Worm (Caenorhabditis elegans) whole organism, L4 larva: Measurements from ENCODE around the gene ins-12.
A peak's percentile ranks its signal among the peaks of the same experiment; 100 is the strongest.

Experiments used
- F37D6.2 ChIP-seq: sonication (generic microtip); optimal IDR thresholded peaks from 2 replicates; lab custom pipeline; 2016; ENCODE audit warnings: mild to moderate bottlenecking, missing genetic modification characterization, missing compliant biosample characterization
- F44E2.7 ChIP-seq: fragments of 200-800 bp; sonication (Bioruptor generic); IDR thresholded peaks from 2 replicates; pipeline ENCODE4 v2.1.2; 2022; ENCODE audit warnings: missing genetic modification characterization, missing compliant biosample characterization
- T20F7.1 ChIP-seq: fragments of 200-800 bp; sonication (Bioruptor generic); optimal IDR thresholded peaks from 2 replicates; lab custom pipeline; 2018; ENCODE audit warnings: mild to moderate bottlenecking, missing genetic modification characterization, missing compliant biosample characterization
- Y75B8A.6 ChIP-seq: fragments of 200-800 bp; sonication (Bioruptor generic); IDR thresholded peaks from 2 replicates; pipeline ENCODE4 v1.3.6; 2022; ENCODE audit warnings: missing genetic modification reagents, missing genetic modification characterization, missing compliant biosample characterization
- aha-1 ChIP-seq: fragments of 150-350 bp; peaks from one replicate; lab custom pipeline; 2014; ENCODE audit warnings: missing biosample characterization, missing genetic modification characterization
- ceh-20 ChIP-seq: fragments of 200-800 bp; sonication (Bioruptor generic); IDR thresholded peaks from 2 replicates; pipeline ENCODE4 v1.3.6; 2022; ENCODE audit warnings: missing genetic modification reagents, missing genetic modification characterization, missing compliant biosample characterization
- daf-12 ChIP-seq: fragments of 150-350 bp; optimal IDR thresholded peaks from 2 replicates; lab custom pipeline; 2014; ENCODE audit warnings: missing biosample characterization, missing genetic modification reagents, missing genetic modification characterization
- daf-16 ChIP-seq, 3 experiments: sonication (generic microtip); optimal IDR thresholded peaks; 2 replicates each; lab custom pipeline; 2016 to 2017; ENCODE audit warnings: missing genetic modification characterization in 3 of 3, missing genetic modification reagents in 3 of 3, mild to moderate bottlenecking in 2 of 3, missing compliant biosample characterization in 2 of 3, missing biosample characterization in 1 of 3, moderate library complexity in 1 of 3
- daf-19 ChIP-seq: fragments of 200-800 bp; sonication (Bioruptor generic); conservative IDR thresholded peaks from 2 replicates; pipeline ENCODE4 v1.3.6; 2022; ENCODE audit warnings: missing genetic modification characterization, missing compliant biosample characterization
- daf-8 ChIP-seq: fragments of 200-800 bp; sonication (Bioruptor generic); IDR thresholded peaks from 2 replicates; pipeline ENCODE4 v1.3.6; 2022; ENCODE audit warnings: missing genetic modification characterization, missing compliant biosample characterization
- dmd-6 ChIP-seq: fragments of 200-800 bp; sonication (Bioruptor generic); IDR thresholded peaks from 2 replicates; pipeline ENCODE4 v1.3.6; 2022; ENCODE audit warnings: missing genetic modification reagents, missing genetic modification characterization, missing compliant biosample characterization
- dmd-9 ChIP-seq: fragments of 200-800 bp; sonication (Bioruptor generic); IDR thresholded peaks from 2 replicates; pipeline ENCODE4 v1.3.6; 2022; ENCODE audit warnings: missing genetic modification reagents, missing genetic modification characterization, missing compliant biosample characterization
- dpl-1 ChIP-seq: fragments of 150-350 bp; optimal IDR thresholded peaks from 2 replicates; lab custom pipeline; 2014; ENCODE audit warnings: missing biosample characterization, missing genetic modification reagents, missing genetic modification characterization
- duxl-1 ChIP-seq: sonication (generic microtip); optimal IDR thresholded peaks from 2 replicates; lab custom pipeline; 2016; ENCODE audit warnings: mild to moderate bottlenecking, missing genetic modification characterization, moderate library complexity, missing compliant biosample characterization; ENCODE audit not compliant: poor library complexity
- dve-1 ChIP-seq: sonication (generic microtip); optimal IDR thresholded peaks from 2 replicates; lab custom pipeline; 2017; ENCODE audit warnings: antibody characterized with exemption, mild to moderate bottlenecking, missing genetic modification characterization, missing compliant biosample characterization; ENCODE audit not compliant: insufficient read depth
- fkh-10 ChIP-seq: fragments of 150-350 bp; optimal IDR thresholded peaks from 2 replicates; lab custom pipeline; 2014; ENCODE audit warnings: missing biosample characterization, missing genetic modification reagents, missing genetic modification characterization
- gei-8 ChIP-seq: fragments of 200-800 bp; sonication (Bioruptor generic); optimal IDR thresholded peaks from 2 replicates; lab custom pipeline; 2018; ENCODE audit warnings: mild to moderate bottlenecking, missing genetic modification characterization, missing compliant biosample characterization
- hlh-11 ChIP-seq: fragments of 200-800 bp; sonication (Bioruptor generic); optimal IDR thresholded peaks from 2 replicates; lab custom pipeline; 2018; ENCODE audit warnings: mild to moderate bottlenecking, missing genetic modification characterization, missing compliant biosample characterization
- hlh-30 ChIP-seq: sonication (generic microtip); optimal IDR thresholded peaks from 2 replicates; lab custom pipeline; 2017; ENCODE audit warnings: antibody characterized with exemption, mild to moderate bottlenecking, missing genetic modification characterization, missing compliant biosample characterization; ENCODE audit not compliant: insufficient read depth
- hmg-1.1 ChIP-seq: fragments of 200-800 bp; sonication (Bioruptor generic); IDR thresholded peaks from 2 replicates; pipeline ENCODE4 v1.3.6; 2022; ENCODE audit warnings: missing genetic modification reagents, missing genetic modification characterization, missing compliant biosample characterization
- lin-1 ChIP-seq: fragments of 200-800 bp; sonication (Bioruptor generic); IDR thresholded peaks from 2 replicates; pipeline ENCODE4 v1.3.6; 2022; ENCODE audit warnings: missing genetic modification reagents, missing genetic modification characterization, missing compliant biosample characterization
- lin-15B ChIP-seq: fragments of 150-350 bp; sonication (generic microtip); optimal IDR thresholded peaks from 3 replicates; lab custom pipeline; 2014; ENCODE audit warnings: missing biosample characterization, missing genetic modification characterization
- lir-3 ChIP-seq: sonication (generic microtip); optimal IDR thresholded peaks from 2 replicates; lab custom pipeline; 2016; ENCODE audit warnings: mild to moderate bottlenecking, missing genetic modification characterization, missing compliant biosample characterization
- lsy-2 ChIP-seq, 2 experiments: fragments of 150-350 bp in 1 of 2; sonication (generic microtip) in 1 of 2; optimal IDR thresholded peaks; 2 replicates each; lab custom pipeline; 2014 to 2017; ENCODE audit warnings: missing biosample characterization in 2 of 2, missing genetic modification characterization in 2 of 2
- mdl-1 ChIP-seq, 2 experiments: fragments of 150-350 bp in 1 of 2; sonication (generic microtip) in 1 of 2; optimal IDR thresholded peaks; 2 replicates each; lab custom pipeline; 2014 to 2017; ENCODE audit warnings: missing biosample characterization in 2 of 2, missing genetic modification characterization in 2 of 2
- mep-1 ChIP-seq: fragments of 150-350 bp; sonication (generic microtip); optimal IDR thresholded peaks from 3 replicates; lab custom pipeline; 2014; ENCODE audit warnings: missing biosample characterization, missing genetic modification characterization
- mxl-3 ChIP-seq: fragments of 200-800 bp; sonication (Bioruptor generic); optimal IDR thresholded peaks from 2 replicates; lab custom pipeline; 2018; ENCODE audit warnings: mild to moderate bottlenecking, missing genetic modification characterization, missing compliant biosample characterization
- nhr-10 ChIP-seq: fragments of 150-350 bp; optimal IDR thresholded peaks from 2 replicates; lab custom pipeline; 2014; ENCODE audit warnings: missing biosample characterization, missing genetic modification characterization
- nhr-111 ChIP-seq: fragments of 200-800 bp; sonication (Bioruptor generic); optimal IDR thresholded peaks from 2 replicates; lab custom pipeline; 2018; ENCODE audit warnings: mild to moderate bottlenecking, missing genetic modification characterization, missing compliant biosample characterization
- nhr-25 ChIP-seq: sonication (generic microtip); optimal IDR thresholded peaks from 2 replicates; lab custom pipeline; 2017; ENCODE audit warnings: missing genetic modification characterization, mild to moderate bottlenecking, missing compliant biosample characterization, antibody characterized with exemption, moderate library complexity, borderline replicate concordance; ENCODE audit not compliant: insufficient read depth
- nhr-28 ChIP-seq: fragments of 150-350 bp; optimal IDR thresholded peaks from 2 replicates; lab custom pipeline; 2014; ENCODE audit warnings: missing biosample characterization, missing genetic modification characterization
- nhr-48 ChIP-seq: sonication (generic microtip); optimal IDR thresholded peaks from 2 replicates; lab custom pipeline; 2016; ENCODE audit warnings: mild to moderate bottlenecking, missing genetic modification characterization, missing compliant biosample characterization
- nhr-6 ChIP-seq: fragments of 150-350 bp; optimal IDR thresholded peaks from 2 replicates; lab custom pipeline; 2014; ENCODE audit warnings: missing biosample characterization, missing genetic modification characterization
- nhr-77 ChIP-seq: fragments of 150-350 bp; optimal IDR thresholded peaks from 2 replicates; lab custom pipeline; 2014; ENCODE audit warnings: missing biosample characterization, missing genetic modification characterization
- pqm-1 ChIP-seq: sonication (generic microtip); optimal IDR thresholded peaks from 2 replicates; lab custom pipeline; 2017; ENCODE audit warnings: missing biosample characterization, missing genetic modification characterization
- snpc-1.2 ChIP-seq: fragments of 200-800 bp; sonication (Bioruptor generic); IDR thresholded peaks from 2 replicates; pipeline ENCODE4 v1.3.6; 2022; ENCODE audit warnings: missing genetic modification reagents, missing genetic modification characterization, missing compliant biosample characterization
- snpc-4 ChIP-seq: fragments of 150-350 bp; optimal IDR thresholded peaks from 2 replicates; lab custom pipeline; 2014; ENCODE audit warnings: missing biosample characterization, missing genetic modification characterization
- tag-97 ChIP-seq: fragments of 200-800 bp; sonication (Bioruptor generic); IDR thresholded peaks from 2 replicates; pipeline ENCODE4 v1.3.6; 2022; ENCODE audit warnings: missing genetic modification characterization, missing compliant biosample characterization
- tra-1 ChIP-seq: fragments of 200-800 bp; sonication (Bioruptor generic); IDR thresholded peaks from 2 replicates; pipeline ENCODE4 v1.3.6; 2022; ENCODE audit warnings: missing genetic modification reagents, missing genetic modification characterization, missing compliant biosample characterization
- unc-62 ChIP-seq, 3 experiments: fragments of 150-350 bp in 1 of 3; sonication (generic microtip); optimal IDR thresholded peaks in 2 of 3; peaks in 1 of 3; 1 replicate in 1 of 3; 2 replicates in 2 of 3; lab custom pipeline; 2014 to 2017; ENCODE audit warnings: missing biosample characterization in 3 of 3, missing genetic modification characterization in 3 of 3, missing genetic modification reagents in 3 of 3, missing genotype in 1 of 3

Gene ins-12

DNA sequence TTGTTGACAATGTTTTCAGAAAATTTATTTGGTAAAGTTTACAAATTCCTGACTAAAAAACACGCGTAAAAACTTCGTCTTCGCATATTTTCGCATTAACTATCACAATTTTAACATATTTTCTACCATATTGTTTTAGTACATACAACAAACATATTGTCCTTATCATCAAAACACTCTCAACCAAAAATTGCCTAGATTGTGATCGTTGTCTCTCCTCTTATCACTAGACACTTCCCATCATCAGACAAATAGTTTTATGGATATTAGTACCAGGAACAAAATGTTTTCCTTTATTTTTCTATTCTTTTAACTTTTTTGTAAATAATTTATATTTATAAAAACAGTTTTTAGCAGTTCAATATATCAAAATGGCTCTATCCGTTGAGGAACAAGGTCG lies 7.0 kb downstream of the ins-12 start, which contains the start of gene C17C3.3:
C17C3.3 (plus strand) TSS at position 346 of the 400 bp plus-strand sequence.
- TF ChIP-seq lir-3 (no peak), Y75B8A.6 (GFP tag; lab: Robert Waterston, UW) (no peak), nhr-77 (peak; percentile 5), pqm-1 (tag; lab: Kevin White, UChicago) (peak; percentile 58), tag-97 (GFP tag; lab: Robert Waterston, UW) (no peak), nhr-28 (tag; lab: Kevin White, UChicago) (peak; percentile 28), daf-16 (GFP tag; optimal IDR thresholded peaks at IDR 0.05; lab: Kevin White, UChicago) (no peak), daf-16 (tag; optimal IDR thresholded peaks at IDR 0.05; lab: Kevin White, UChicago) (peak; percentile 97), mdl-1 (tag; optimal IDR thresholded peaks at IDR 0.05; lab: Kevin White, UChicago) (no peak), gei-8 (GFP tag; lab: Kevin White, UChicago) (no peak), fkh-10 (no peak), dve-1 (tag; lab: Kevin White, UChicago) (peak; percentile 72), hlh-11 (tag; lab: Kevin White, UChicago) (peak; percentile 24), daf-8 (GFP tag; lab: Robert Waterston, UW) (no peak)

DNA sequence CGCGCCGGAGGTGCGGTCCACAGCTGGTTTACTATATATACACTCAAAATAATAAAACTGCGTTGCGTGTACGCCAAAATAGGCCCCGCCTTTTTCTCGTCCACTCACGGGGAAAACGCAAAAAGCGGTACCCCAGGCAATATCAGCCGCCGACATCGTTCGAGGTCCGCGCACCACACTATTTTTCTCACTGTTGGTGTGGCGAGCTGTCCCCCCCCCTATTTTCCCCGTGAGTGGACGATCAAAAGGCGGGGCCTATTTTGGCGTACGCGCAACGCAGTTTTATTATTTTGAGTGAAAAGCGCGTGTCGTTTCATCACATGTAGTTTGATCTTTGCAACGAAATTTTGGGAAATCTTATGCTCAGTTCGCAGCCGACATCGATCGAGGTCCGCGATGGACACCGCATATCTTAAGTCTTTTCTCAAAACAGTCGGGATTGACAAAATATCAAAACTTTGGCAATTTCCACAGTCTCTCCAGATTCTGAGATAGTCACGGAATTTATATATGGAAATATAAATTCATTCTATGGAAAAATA lies 10.7 kb downstream of the ins-12 start:
- no peak for TF ChIP-seq daf-19 (GFP tag; lab: Robert Waterston, UW)
- TF ChIP-seq F37D6.2 (tag; lab: Kevin White, UChicago): no peak
- no peak for TF ChIP-seq nhr-25 (tag; lab: Kevin White, UChicago)
- no peak for TF ChIP-seq pqm-1 (tag; lab: Kevin White, UChicago)
- no peak for TF ChIP-seq F44E2.7

DNA sequence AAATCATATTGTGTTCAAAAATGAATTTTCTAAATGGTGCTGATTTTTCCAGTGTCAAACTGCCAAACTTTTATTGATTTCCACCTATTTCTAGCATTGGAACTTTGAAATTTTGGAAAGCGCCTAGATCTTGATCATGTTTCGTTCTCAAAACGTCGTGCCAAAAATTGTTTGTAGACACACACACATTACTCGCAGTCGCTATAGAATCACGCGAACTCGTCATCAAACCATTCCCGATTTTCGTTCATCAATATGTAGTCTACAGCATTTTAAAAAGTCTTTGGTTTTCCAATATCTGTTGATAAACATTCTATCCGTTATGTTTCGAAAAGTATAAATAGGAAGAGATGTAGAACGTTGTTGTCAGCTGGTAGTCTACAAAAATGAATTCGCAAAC lies 15.9 kb downstream of the ins-12 start, which contains the start of the genes C17C3.1 and C17C3.15:
C17C3.1 (plus strand) TSS at position 301 of the 400 bp plus-strand sequence.
C17C3.15 (plus strand) TSS at position 383 of the 400 bp plus-strand sequence.
- TF ChIP-seq tra-1: no peak
- peak; percentile 76 for TF ChIP-seq nhr-28 (tag; lab: Kevin White, UChicago)
- no peak for TF ChIP-seq daf-12 (tag; lab: Kevin White, UChicago)

DNA sequence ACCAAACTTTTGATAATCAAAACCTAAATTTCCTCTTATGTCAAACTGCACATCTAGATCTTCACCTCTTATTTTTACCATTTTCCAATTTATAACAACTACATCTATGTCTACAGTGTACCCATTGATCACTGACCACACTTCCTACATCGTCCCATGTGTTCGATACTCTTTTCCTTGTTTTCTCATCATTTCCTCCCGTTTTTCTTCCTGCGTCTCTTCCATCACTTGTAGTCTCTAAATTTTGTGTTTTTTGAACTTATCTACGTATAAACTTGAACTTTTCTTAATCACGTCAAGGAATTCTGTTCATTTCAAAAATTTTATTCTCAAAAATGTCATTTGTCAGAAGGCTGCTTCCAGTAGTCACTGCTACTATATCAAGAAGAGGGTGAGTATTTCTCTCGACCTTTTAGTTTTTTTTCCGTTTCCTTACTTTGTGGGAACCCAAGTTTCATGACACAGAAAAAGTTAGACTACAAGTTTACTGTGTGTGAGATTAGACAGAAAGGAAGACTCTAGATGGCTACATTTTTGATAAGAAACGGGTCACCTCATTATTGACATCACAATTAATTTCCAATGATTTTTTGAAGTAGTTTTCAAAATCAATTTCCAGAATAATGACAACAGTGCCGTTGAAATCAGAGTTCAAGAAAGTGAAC lies 17.8 kb downstream of the ins-12 start:
- TF ChIP-seq nhr-6: peak; percentile 19
- TF ChIP-seq hlh-11 (tag; lab: Kevin White, UChicago): peak; percentile 64
- TF ChIP-seq snpc-1.2: no peak
- peak; percentile 49; the same call in 1 of the 2 replicates for TF ChIP-seq ceh-20 (GFP tag; lab: Robert Waterston, UW)
- no peak for TF ChIP-seq unc-62 (GFP tag; optimal IDR thresholded peaks at IDR 0.05 in 1 of 2; lab: Kevin White, UChicago)
- TF ChIP-seq unc-62 (tag; optimal IDR thresholded peaks at IDR 0.05; lab: Kevin White, UChicago): no peak
- TF ChIP-seq mdl-1 (tag; optimal IDR thresholded peaks at IDR 0.05; lab: Kevin White, UChicago): peak in 1 of 2 experiments; percentile 46
- TF ChIP-seq lin-1 (GFP tag; lab: Robert Waterston, UW): peak; percentile 32; the same call in 1 of the 2 replicates
- peak; percentile 82 for TF ChIP-seq aha-1
- peak; percentile 58 for TF ChIP-seq nhr-48 (tag; lab: Kevin White, UChicago)
- peak; percentile 22 for TF ChIP-seq dpl-1 (GFP tag; lab: Kevin White, UChicago)
- TF ChIP-seq mep-1 (tag; lab: Kevin White, UChicago): peak; percentile 57
- peak; percentile 91 for TF ChIP-seq nhr-28 (tag; lab: Kevin White, UChicago)
- TF ChIP-seq snpc-4 (tag; lab: Kevin White, UChicago): no peak
- no peak for TF ChIP-seq F44E2.7
- peak; percentile 61 for TF ChIP-seq nhr-25 (tag; lab: Kevin White, UChicago)
- peak in 1 of 2 experiments; percentile 60 for TF ChIP-seq lsy-2 (tag; optimal IDR thresholded peaks at IDR 0.05; lab: Kevin White, UChicago)
- no peak for TF ChIP-seq nhr-111 (GFP tag; lab: Kevin White, UChicago)
- peak; percentile 6 for TF ChIP-seq mxl-3 (GFP tag; lab: Kevin White, UChicago)
- TF ChIP-seq dmd-6 (GFP tag; lab: Robert Waterston, UW): peak; percentile 57
- peak; percentile 52 for TF ChIP-seq hlh-30 (tag; lab: Kevin White, UChicago)
- peak; percentile 87 for TF ChIP-seq nhr-10 (tag; lab: Kevin White, UChicago)
- TF ChIP-seq T20F7.1 (GFP tag; lab: Kevin White, UChicago): peak; percentile 13
- TF ChIP-seq dmd-9 (GFP tag; lab: Robert Waterston, UW): no peak
- TF ChIP-seq dve-1 (tag; lab: Kevin White, UChicago): peak; percentile 55
- no peak for TF ChIP-seq lin-15B (tag; lab: Kevin White, UChicago)
- peak; percentile 51 for TF ChIP-seq hmg-1.1 (GFP tag; lab: Robert Waterston, UW)
- TF ChIP-seq duxl-1 (tag; lab: Kevin White, UChicago): no peak
- no peak for TF ChIP-seq lir-3
